Worm (Caenorhabditis elegans) whole organism, young adult: ENCODE data around the gene C10A4.3.

Source experiments
- F23B12.7 ChIP-seq: sonication (generic microtip); optimal IDR thresholded peaks from 2 replicates; lab custom pipeline; 2017; ENCODE audit warnings: missing genetic modification characterization, mild to moderate bottlenecking, missing compliant biosample characterization, antibody characterized with exemption, moderate library complexity; ENCODE audit not compliant: insufficient read depth
- K12H6.12 ChIP-seq: fragments of 200-800 bp; sonication (Bioruptor generic); optimal IDR thresholded peaks from 2 replicates; lab custom pipeline; 2018; ENCODE audit warnings: mild to moderate bottlenecking, missing genetic modification characterization, missing compliant biosample characterization
- T26A5.8 ChIP-seq: sonication (generic microtip); optimal IDR thresholded peaks from 2 replicates; lab custom pipeline; 2016; ENCODE audit warnings: missing genetic modification characterization, missing compliant biosample characterization
- Y53F4B.3 ChIP-seq: fragments of 200-800 bp; sonication (Bioruptor generic); IDR thresholded peaks from 2 replicates; pipeline ENCODE4 v1.3.6; 2022; ENCODE audit warnings: missing genetic modification reagents, missing genetic modification characterization, missing compliant biosample characterization
- lin-54 ChIP-seq: fragments of 200-800 bp; sonication (Bioruptor generic); optimal IDR thresholded peaks from 2 replicates; lab custom pipeline; 2018; ENCODE audit warnings: mild to moderate bottlenecking, missing genetic modification characterization, missing compliant biosample characterization
- nhr-179 ChIP-seq: sonication (generic microtip); optimal IDR thresholded peaks from 2 replicates; lab custom pipeline; 2016; ENCODE audit warnings: mild to moderate bottlenecking, missing genetic modification characterization, missing compliant biosample characterization
- sptf-2 ChIP-seq: fragments of 200-800 bp; sonication (Bioruptor generic); optimal IDR thresholded peaks from 2 replicates; lab custom pipeline; 2018; ENCODE audit warnings: mild to moderate bottlenecking, missing genetic modification characterization, missing compliant biosample characterization
- tbp1 ChIP-seq: fragments of 200-800 bp; sonication (Bioruptor generic); optimal IDR thresholded peaks from 2 replicates; lab custom pipeline; 2018; ENCODE audit warnings: mild to moderate bottlenecking, missing genetic modification characterization, missing compliant biosample characterization

The C10A4.3 gene

ce11 chrX:7457154-7457674 is 51.7 kb downstream of the C10A4.3 start:
- TF ChIP-seq nhr-179 = no peak
- no peak for TF ChIP-seq tbp1 (GFP tag; lab: Kevin White, UChicago)
- no peak for TF ChIP-seq sptf-2 (GFP tag; lab: Kevin White, UChicago)
- TF ChIP-seq Y53F4B.3 (GFP tag; lab: Robert Waterston, UW) = no peak
- no peak for TF ChIP-seq K12H6.12 (tag; lab: Kevin White, UChicago)
- TF ChIP-seq T26A5.8 (tag; lab: Kevin White, UChicago) = no peak
- TF ChIP-seq F23B12.7 (tag; lab: Kevin White, UChicago) = no peak
- no peak for TF ChIP-seq lin-54
- TF ChIP-seq, all 124 proteins: peak for 0
